Worm (Caenorhabditis elegans) whole organism, midembryonic: Measurements from ENCODE around the gene cpg-8.

Experiments used
- T22C8.4 ChIP-seq: fragments of 200-800 bp; sonication (Bioruptor generic); IDR thresholded peaks from 2 replicates; pipeline ENCODE4 v1.3.6; 2022; ENCODE audit warnings: missing genetic modification characterization, missing compliant biosample characterization
- cog-1 ChIP-seq: sonication (generic microtip); optimal IDR thresholded peaks from 2 replicates; lab custom pipeline; 2016; ENCODE audit warnings: missing genetic modification characterization, missing compliant biosample characterization
- flt-1 ChIP-seq: fragments of 200-800 bp; sonication (Bioruptor generic); IDR thresholded peaks from 2 replicates; pipeline ENCODE4 v1.3.6; 2022; ENCODE audit warnings: missing genetic modification characterization, missing compliant biosample characterization
- klf-2 ChIP-seq: fragments of 200-800 bp; sonication (Bioruptor generic); conservative IDR thresholded peaks from 2 replicates; pipeline ENCODE4 v1.3.6; 2022; ENCODE audit warnings: missing genetic modification reagents, missing genetic modification characterization, missing compliant biosample characterization
- med-1 ChIP-seq: sonication (generic microtip); optimal IDR thresholded peaks from 2 replicates; lab custom pipeline; 2017; ENCODE audit warnings: missing genetic modification characterization, mild to moderate bottlenecking, missing compliant biosample characterization, antibody characterized with exemption, missing genetic modification reagents; ENCODE audit not compliant: insufficient read depth
- ref-1 ChIP-seq: fragments of 200-800 bp; sonication (Bioruptor generic); conservative IDR thresholded peaks from 2 replicates; pipeline ENCODE4 v1.3.6; 2022; ENCODE audit warnings: missing genetic modification reagents, missing genetic modification characterization, missing compliant biosample characterization
- tab-1 ChIP-seq: fragments of 200-800 bp; sonication (Bioruptor generic); IDR thresholded peaks from 2 replicates; pipeline ENCODE4 v1.3.6; 2022; ENCODE audit warnings: missing genetic modification characterization, missing compliant biosample characterization
- ztf-23 ChIP-seq: fragments of 200-800 bp; sonication (Bioruptor generic); IDR thresholded peaks from 2 replicates; pipeline ENCODE4 v1.3.6; 2022; ENCODE audit warnings: missing genetic modification reagents, missing genetic modification characterization, missing compliant biosample characterization
- ztf-29 ChIP-seq: fragments of 200-800 bp; sonication (Bioruptor generic); IDR thresholded peaks from 2 replicates; pipeline ENCODE4 v1.3.6; 2022; ENCODE audit warnings: missing genetic modification reagents, missing genetic modification characterization, missing compliant biosample characterization

ce11 chrV:4653871-4654605 is 38.2 kb downstream of the cpg-8 start, which contains the start of the genes col-139 and F41F3.1:
- TF ChIP-seq ztf-29 (no peak), ref-1 (GFP tag; lab: Robert Waterston, UW) (no peak), T22C8.4 (GFP tag; lab: Robert Waterston, UW) (no peak), tab-1 (GFP tag; lab: Robert Waterston, UW) (no peak), ztf-23 (GFP tag; lab: Robert Waterston, UW) (no peak), flt-1 (GFP tag; lab: Robert Waterston, UW) (no peak), cog-1 (tag; lab: Kevin White, UChicago) (no peak), klf-2 (GFP tag; lab: Robert Waterston, UW) (no peak), med-1 (GFP tag; lab: Kevin White, UChicago) (no peak)
